Worm (Caenorhabditis elegans) whole organism, L3 larva: ENCODE results near the gene nap-1.

Experiments used
- mdl-1 ChIP-seq: fragments of 150-350 bp; optimal IDR thresholded peaks from 2 replicates; lab custom pipeline; 2014; ENCODE audit warnings: missing biosample characterization, missing genetic modification characterization
- nfya-1 ChIP-seq: sonication (generic microtip); optimal IDR thresholded peaks from 2 replicates; lab custom pipeline; 2017; ENCODE audit warnings: missing genetic modification characterization, mild to moderate bottlenecking, missing compliant biosample characterization, antibody characterized with exemption, moderate library complexity; ENCODE audit not compliant: insufficient read depth
- nhr-237 ChIP-seq: fragments of 150-350 bp; optimal IDR thresholded peaks from 2 replicates; lab custom pipeline; 2014; ENCODE audit warnings: missing biosample characterization, missing genetic modification characterization
- nhr-76 ChIP-seq: fragments of 150-350 bp; sonication (generic microtip); optimal IDR thresholded peaks from 5 replicates; lab custom pipeline; 2014; ENCODE audit warnings: missing biosample characterization, missing genetic modification characterization
- nhr-77 ChIP-seq: fragments of 150-350 bp; optimal IDR thresholded peaks from 2 replicates; lab custom pipeline; 2014; ENCODE audit warnings: missing biosample characterization, missing genetic modification characterization

- no peak for TF ChIP-seq mdl-1 (tag; lab: Kevin White, UChicago)
- TF ChIP-seq nfya-1 (tag; lab: Kevin White, UChicago): no peak
- no peak for TF ChIP-seq nhr-237
- no peak for TF ChIP-seq nhr-77 (tag; lab: Kevin White, UChicago)
- no peak for TF ChIP-seq nhr-76 (tag; lab: Kevin White, UChicago)
These were observed 32.1 kb downstream of the nap-1 start, which contains the start of the genes F17E9.18 and F17E9.15 for ce11 chrIV:8347051-8347450.
